Fruit fly (Drosophila melanogaster) whole organism, embryonic: ENCODE results near the gene galla-2.
A peak's percentile ranks its signal among the peaks of the same experiment; 100 is the strongest.

Experiments used
- Awh ChIP-seq: fragments of 200-800 bp; sonication (Bioruptor generic); IDR thresholded peaks from 2 replicates; pipeline ENCODE4, ENCODE4 v1.3.6; 2022; ENCODE audit warnings: missing biosample characterization, missing genetic modification characterization
- B-H1 ChIP-seq: fragments of 200-800 bp; sonication (Bioruptor generic); IDR thresholded peaks from 3 replicates; pipeline ENCODE4 v1.3.6; 2022; ENCODE audit warnings: missing biosample characterization, missing genetic modification characterization
- BtbVII ChIP-seq: fragments of 200-800 bp; sonication (Bioruptor generic); optimal IDR thresholded peaks from 3 replicates; lab custom pipeline; 2017; ENCODE audit warnings: missing biosample characterization, mild to moderate bottlenecking, missing genetic modification characterization
- CG10654 ChIP-seq: fragments of 200-800 bp; sonication (Bioruptor generic); optimal IDR thresholded peaks from 2 replicates; lab custom pipeline; 2016; ENCODE audit warnings: missing biosample characterization, missing genetic modification characterization
- CG11085 ChIP-seq: fragments of 200-800 bp; sonication (Bioruptor generic); IDR thresholded peaks from 2 replicates; pipeline ENCODE4 v1.3.6; 2022; ENCODE audit warnings: missing biosample characterization, missing genetic modification characterization
- CG11456 ChIP-seq: fragments of 200-800 bp; sonication (Bioruptor generic); IDR thresholded peaks from 3 replicates; pipeline ENCODE4 v1.3.6; 2022; ENCODE audit warnings: missing biosample characterization, missing genetic modification characterization
- CG11695 ChIP-seq: fragments of 200-800 bp; sonication (Bioruptor generic); IDR thresholded peaks from 3 replicates; pipeline ENCODE4 v1.3.6; 2022; ENCODE audit warnings: missing biosample characterization, missing genetic modification characterization
- CG12659 ChIP-seq: fragments of 200-800 bp; sonication (Bioruptor generic); optimal IDR thresholded peaks from 3 replicates; lab custom pipeline; 2017; ENCODE audit warnings: mild to moderate bottlenecking, missing biosample characterization, missing genetic modification reagents, missing genetic modification characterization
- CG1529 ChIP-seq: fragments of 200-800 bp; sonication (Bioruptor generic); optimal IDR thresholded peaks from 3 replicates; lab custom pipeline; 2018; ENCODE audit warnings: missing biosample characterization, missing genetic modification characterization
- CG1602 ChIP-seq: fragments of 200-800 bp; sonication (Bioruptor generic); optimal IDR thresholded peaks from 3 replicates; lab custom pipeline; 2016; ENCODE audit warnings: missing biosample characterization, missing genetic modification characterization
- CG16779 ChIP-seq: fragments of 200-800 bp; sonication (Bioruptor generic); IDR thresholded peaks from 2 replicates; pipeline ENCODE4 v1.3.6; 2022; ENCODE audit warnings: missing biosample characterization, missing genetic modification characterization
- CG17359 ChIP-seq: fragments of 200-800 bp; sonication (Bioruptor generic); optimal IDR thresholded peaks from 3 replicates; lab custom pipeline; 2018; ENCODE audit warnings: missing biosample characterization, mild to moderate bottlenecking, missing genetic modification characterization, moderate library complexity
- CG1792 ChIP-seq: fragments of 200-800 bp; sonication (Bioruptor generic); optimal IDR thresholded peaks from 2 replicates; lab custom pipeline; 2016; ENCODE audit warnings: missing biosample characterization, missing genetic modification characterization
- CG33557 ChIP-seq: fragments of 200-800 bp; sonication (Bioruptor generic); optimal IDR thresholded peaks from 2 replicates; lab custom pipeline; 2019; ENCODE audit warnings: missing biosample characterization, mild to moderate bottlenecking, missing genetic modification characterization, moderate library complexity
- CG6765 ChIP-seq: fragments of 200-800 bp; sonication (Bioruptor generic); optimal IDR thresholded peaks from 3 replicates; lab custom pipeline; 2017; ENCODE audit warnings: missing biosample characterization, mild to moderate bottlenecking, missing genetic modification characterization
- CG8281 ChIP-seq: fragments of 200-800 bp; sonication (Bioruptor generic); optimal IDR thresholded peaks from 2 replicates; lab custom pipeline; 2018; ENCODE audit warnings: missing biosample characterization, mild to moderate bottlenecking, missing genetic modification characterization, moderate library complexity
- CG9609 ChIP-seq: fragments of 200-800 bp; sonication (Bioruptor generic); optimal IDR thresholded peaks from 3 replicates; lab custom pipeline; 2016; ENCODE audit warnings: missing biosample characterization, missing genetic modification characterization
- CG9727 ChIP-seq: fragments of 200-800 bp; sonication (Bioruptor generic); optimal IDR thresholded peaks from 3 replicates; lab custom pipeline; 2017; ENCODE audit warnings: missing biosample characterization, mild to moderate bottlenecking, missing genetic modification characterization
- CoRest ChIP-seq: fragments of 200-800 bp; sonication (Bioruptor generic); optimal IDR thresholded peaks from 3 replicates; lab custom pipeline; 2018; ENCODE audit warnings: missing biosample characterization, mild to moderate bottlenecking, missing genetic modification characterization, moderate library complexity
- D19B ChIP-seq: fragments of 200-800 bp; sonication (Bioruptor generic); optimal IDR thresholded peaks from 2 replicates; lab custom pipeline; 2017; ENCODE audit warnings: missing biosample characterization, mild to moderate bottlenecking, missing genetic modification characterization
- Dad ChIP-seq: fragments of 200-800 bp; sonication (Bioruptor generic); optimal IDR thresholded peaks from 3 replicates; lab custom pipeline; 2016; ENCODE audit warnings: missing biosample characterization, missing genetic modification characterization
- Dref ChIP-seq: fragments of 200-800 bp; sonication (Bioruptor generic); IDR thresholded peaks from 2 replicates; pipeline ENCODE4 v1.3.6; 2022; ENCODE audit warnings: missing biosample characterization, missing genetic modification characterization
- Fer3 ChIP-seq: fragments of 200-800 bp; sonication (Bioruptor generic); optimal IDR thresholded peaks from 2 replicates; lab custom pipeline; 2018; ENCODE audit warnings: missing biosample characterization, mild to moderate bottlenecking, missing genetic modification characterization, moderate library complexity
- H2.0 ChIP-seq: fragments of 200-800 bp; sonication (Bioruptor generic); IDR thresholded peaks from 2 replicates; pipeline ENCODE4 v1.3.6; 2022; ENCODE audit warnings: missing biosample characterization, missing genetic modification characterization
- HmgD ChIP-seq: fragments of 200-800 bp; sonication (Bioruptor generic); optimal IDR thresholded peaks from 3 replicates; lab custom pipeline; 2016; ENCODE audit warnings: missing biosample characterization, missing genetic modification characterization
- NFAT ChIP-seq: fragments of 200-800 bp; sonication (Bioruptor generic); IDR thresholded peaks from 2 replicates; pipeline ENCODE4 v1.3.6; 2022; ENCODE audit warnings: missing biosample characterization, missing genetic modification characterization
- Neu2 ChIP-seq: fragments of 200-800 bp; sonication (Bioruptor generic); optimal IDR thresholded peaks from 3 replicates; lab custom pipeline; 2016; ENCODE audit warnings: missing biosample characterization, missing genetic modification characterization, borderline replicate concordance
- Opbp ChIP-seq: fragments of 200-800 bp; sonication (Bioruptor generic); IDR thresholded peaks from 3 replicates; pipeline ENCODE4 v1.3.6; 2022; ENCODE audit warnings: missing biosample characterization, missing genetic modification characterization; ENCODE audit not compliant: partially characterized antibody
- Scr ChIP-seq: fragments of 200-800 bp; sonication (Bioruptor generic); IDR thresholded peaks from 2 replicates; pipeline ENCODE4 v1.3.6; 2022; ENCODE audit warnings: missing biosample characterization, missing genetic modification characterization; ENCODE audit not compliant: partially characterized antibody
- Spps ChIP-seq: fragments of 200-800 bp; sonication (Bioruptor generic); optimal IDR thresholded peaks from 2 replicates; lab custom pipeline; 2018; ENCODE audit warnings: missing biosample characterization, mild to moderate bottlenecking, missing genetic modification characterization
- Sry-δ ChIP-seq: fragments of 200-800 bp; sonication (Bioruptor generic); optimal IDR thresholded peaks from 2 replicates; lab custom pipeline; 2016; ENCODE audit warnings: missing biosample characterization, missing genetic modification characterization
- ac ChIP-seq: fragments of 200-800 bp; sonication (Bioruptor generic); optimal IDR thresholded peaks from 3 replicates; lab custom pipeline; 2017; ENCODE audit warnings: missing biosample characterization, mild to moderate bottlenecking, missing genetic modification characterization
- ara ChIP-seq: fragments of 200-800 bp; sonication (Bioruptor generic); IDR thresholded peaks from 2 replicates; pipeline ENCODE4 v1.3.6; 2022; ENCODE audit warnings: missing biosample characterization, missing genetic modification characterization
- bigmax ChIP-seq: fragments of 200-800 bp; sonication (Bioruptor generic); optimal IDR thresholded peaks from 2 replicates; lab custom pipeline; 2018; ENCODE audit warnings: missing biosample characterization, mild to moderate bottlenecking, missing genetic modification characterization
- croc ChIP-seq: fragments of 200-800 bp; sonication (Bioruptor generic); conservative IDR thresholded peaks from 3 replicates; pipeline ENCODE4 v1.3.6; 2022; ENCODE audit warnings: missing biosample characterization, missing genetic modification characterization
- disco-r ChIP-seq: fragments of 200-800 bp; sonication (Bioruptor generic); optimal IDR thresholded peaks from 2 replicates; lab custom pipeline; 2016; ENCODE audit warnings: missing biosample characterization, missing genetic modification characterization
- dm ChIP-seq: fragments of 200-800 bp; sonication (Bioruptor generic); optimal IDR thresholded peaks from 3 replicates; lab custom pipeline; 2016; ENCODE audit warnings: missing biosample characterization, missing genetic modification characterization
- eve ChIP-seq, 2 experiments: fragments of >200 bp; optimal IDR thresholded peaks; 2 replicates each; lab custom pipeline; 2017; ENCODE audit warnings: missing biosample characterization in 2 of 2, missing genetic modification characterization in 2 of 2
- lbe ChIP-seq: fragments of 200-800 bp; sonication (Bioruptor generic); optimal IDR thresholded peaks from 2 replicates; lab custom pipeline; 2016; ENCODE audit warnings: missing biosample characterization, mild to moderate bottlenecking, missing genetic modification characterization
- lola ChIP-seq, 3 experiments: fragments of >200 bp in 2 of 3; fragments of 200-800 bp in 1 of 3; sonication (Bioruptor generic) in 1 of 3; optimal IDR thresholded peaks; 2 replicates each; lab custom pipeline; 2017 to 2019; ENCODE audit warnings: missing biosample characterization in 3 of 3, missing genetic modification characterization in 3 of 3, mild to moderate bottlenecking in 1 of 3, moderate library complexity in 1 of 3
- otp ChIP-seq: fragments of 200-800 bp; sonication (Bioruptor generic); IDR thresholded peaks from 3 replicates; pipeline ENCODE4, ENCODE4 v1.3.6; 2022; ENCODE audit warnings: missing biosample characterization, missing genetic modification characterization
- pnt ChIP-seq: fragments of 200-800 bp; sonication (Bioruptor generic); optimal IDR thresholded peaks from 3 replicates; lab custom pipeline; 2016; ENCODE audit warnings: missing biosample characterization, missing genetic modification characterization
- prd ChIP-seq, 3 experiments: fragments of >200 bp in 2 of 3; fragments of 200-800 bp in 1 of 3; sonication (Bioruptor generic) in 1 of 3; optimal IDR thresholded peaks in 2 of 3; IDR thresholded peaks in 1 of 3; 2 replicates in 2 of 3; 3 replicates in 1 of 3; pipeline versions ENCODE4 v1.3.6 to Lab custom; 2017 to 2022; ENCODE audit warnings: missing biosample characterization in 1 of 3, missing genetic modification characterization in 1 of 3
- sna ChIP-seq: fragments of 200-800 bp; sonication (Bioruptor generic); IDR thresholded peaks from 2 replicates; pipeline ENCODE4 v1.3.6; 2022; ENCODE audit warnings: missing biosample characterization, missing genetic modification characterization; ENCODE audit not compliant: partially characterized antibody
- tap ChIP-seq: fragments of 200-800 bp; optimal IDR thresholded peaks from 3 replicates; lab custom pipeline; 2019; ENCODE audit warnings: missing biosample characterization, mild to moderate bottlenecking, missing genetic modification characterization, moderate library complexity
- tna ChIP-seq: fragments of 200-800 bp; sonication (Bioruptor generic); IDR thresholded peaks from 2 replicates; pipeline ENCODE4 v1.3.6; 2022; ENCODE audit warnings: missing biosample characterization, missing genetic modification characterization; ENCODE audit not compliant: partially characterized antibody
- unc-4 ChIP-seq: fragments of 200-800 bp; sonication (Bioruptor generic); IDR thresholded peaks from 2 replicates; pipeline ENCODE4 v1.3.6; 2022; ENCODE audit warnings: missing biosample characterization, missing genetic modification characterization; ENCODE audit not compliant: partially characterized antibody
- vfl ChIP-seq: fragments of 200-800 bp; sonication (Bioruptor generic); optimal IDR thresholded peaks from 2 replicates; lab custom pipeline; 2016; ENCODE audit warnings: missing biosample characterization, missing genetic modification characterization
- vnd ChIP-seq: fragments of 200-800 bp; sonication (Bioruptor generic); IDR thresholded peaks from 3 replicates; pipeline ENCODE4 v1.3.6; 2022; ENCODE audit warnings: missing biosample characterization, missing genetic modification characterization; ENCODE audit not compliant: partially characterized antibody

Gene galla-2

DNA sequence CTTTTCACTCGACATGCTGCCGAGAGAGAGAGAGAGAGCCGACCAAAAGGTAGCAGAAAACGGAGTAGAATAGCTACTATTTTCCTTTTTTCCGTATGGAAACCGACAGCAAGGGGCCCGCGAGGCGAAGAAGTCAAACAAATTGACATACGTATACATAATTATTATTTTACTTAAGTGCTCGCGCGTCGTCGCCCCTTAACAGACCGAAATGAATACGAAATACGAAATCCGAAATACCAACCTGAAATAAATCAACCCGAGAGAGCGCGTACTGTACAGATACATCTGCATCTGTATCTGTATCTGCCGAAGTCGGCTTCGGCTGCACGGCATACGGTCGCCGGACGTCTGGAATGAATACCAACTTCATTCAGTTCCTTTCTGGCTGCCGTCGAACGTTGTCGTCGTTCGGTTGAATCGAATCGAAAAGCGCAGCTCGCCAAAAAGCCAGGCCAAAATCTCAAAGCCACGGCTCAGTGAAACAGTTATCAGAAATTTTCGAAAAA is 25.1 kb upstream of the galla-2 start (continued):
- TF ChIP-seq Spps (tag; lab: Kevin White, UChicago) = no peak
- TF ChIP-seq Dref (GFP tag; lab: Robert Waterston, UW) = no peak
- no peak for TF ChIP-seq lola (GFP tag; optimal IDR thresholded peaks at IDR 0.05; lab: Kevin White, UChicago)
- TF ChIP-seq bigmax (GFP tag; lab: Kevin White, UChicago) = no peak
- TF ChIP-seq CG10654 (GFP tag; lab: Kevin White, UChicago) = no peak
- TF ChIP-seq Opbp (GFP tag; lab: Robert Waterston, UW) = peak; percentile 71
- TF ChIP-seq CG33557 = peak; percentile 33
- TF ChIP-seq BtbVII (GFP tag; lab: Kevin White, UChicago) = peak; percentile 21
- peak; percentile 82 for TF ChIP-seq otp (GFP tag; lab: Robert Waterston, UW)
- TF ChIP-seq CG17359 (tag; lab: Kevin White, UChicago) = peak; percentile 66
- no peak for TF ChIP-seq CG1529 (GFP tag; lab: Kevin White, UChicago)
- TF ChIP-seq vfl (GFP tag; lab: Kevin White, UChicago) = no peak
- no peak for TF ChIP-seq CG11085 (GFP tag; lab: Robert Waterston, UW)
- no peak for TF ChIP-seq Neu2 (GFP tag; lab: Kevin White, UChicago)
- no peak for TF ChIP-seq dm
- TF ChIP-seq tna (GFP tag; lab: Robert Waterston, UW) = peak; percentile 82
- peak; percentile 64 for TF ChIP-seq NFAT (GFP tag; lab: Robert Waterston, UW)
- no peak for TF ChIP-seq ac (GFP tag; lab: Kevin White, UChicago)
- TF ChIP-seq B-H1 (GFP tag; lab: Robert Waterston, UW) = no peak; the same call in 2 of the 3 replicates
- peak; percentile 58 for TF ChIP-seq Dad (GFP tag; lab: Kevin White, UChicago)
- TF ChIP-seq CG6765 (GFP tag; lab: Kevin White, UChicago) = peak; percentile 60
- peak; percentile 37; the same call in 1 of the 2 replicates for TF ChIP-seq unc-4
- peak; percentile 52; the same call in 1 of the 2 replicates for TF ChIP-seq sna (GFP tag; lab: Robert Waterston, UW)
- peak; percentile 44 for TF ChIP-seq tap (tag; lab: Kevin White, UChicago)
- TF ChIP-seq croc (GFP tag; lab: Robert Waterston, UW) = no peak
- no peak for TF ChIP-seq disco-r (GFP tag; lab: Kevin White, UChicago)
- no peak for TF ChIP-seq vnd
- TF ChIP-seq CG11695 (GFP tag; lab: Robert Waterston, UW) = peak; percentile 50; the same call in 1 of the 3 replicates
- no peak for TF ChIP-seq CG9727 (GFP tag; lab: Kevin White, UChicago)
- TF ChIP-seq Fer3 = peak; percentile 43
- TF ChIP-seq CG1602 = no peak
- TF ChIP-seq HmgD (GFP tag; lab: Kevin White, UChicago) = peak; percentile 50
- peak; percentile 46 for TF ChIP-seq CG1792 (GFP tag; lab: Kevin White, UChicago)
- no peak for TF ChIP-seq prd (optimal IDR thresholded peaks at IDR 0.05; lab: Kevin White, UChicago)
- TF ChIP-seq prd (GFP tag; IDR thresholded peaks at IDR 0.05; lab: Robert Waterston, UW) = no peak
- TF ChIP-seq CG16779 (GFP tag; lab: Robert Waterston, UW) = 0 out of 2 replicates have a peak, but pooled peaks have one; percentile 45
- TF ChIP-seq CoRest (tag; lab: Kevin White, UChicago) = peak; percentile 4
- TF ChIP-seq lbe = peak; percentile 65
- TF ChIP-seq D19B (GFP tag; lab: Kevin White, UChicago) = no peak
- no peak for TF ChIP-seq ara (GFP tag; lab: Robert Waterston, UW)
- TF ChIP-seq CG12659 = peak; percentile 40
- TF ChIP-seq Sry-δ (GFP tag; lab: Kevin White, UChicago) = no peak
- no peak for TF ChIP-seq Scr (GFP tag; lab: Robert Waterston, UW)
- TF ChIP-seq CG11456 (GFP tag; lab: Robert Waterston, UW) = peak; percentile 63; the same call in 2 of the 3 replicates
- TF ChIP-seq pnt (GFP tag; lab: Kevin White, UChicago) = no peak
- peak; percentile 57; the same call in 1 of the 2 replicates for TF ChIP-seq Awh (GFP tag; lab: Robert Waterston, UW)
- TF ChIP-seq CG8281 (tag; lab: Kevin White, UChicago) = no peak
- TF ChIP-seq H2.0 (GFP tag; lab: Robert Waterston, UW) = no peak
- no peak for TF ChIP-seq CG9609 (GFP tag; lab: Kevin White, UChicago)
- TF ChIP-seq eve (GFP tag; optimal IDR thresholded peaks at IDR 0.05; lab: Kevin White, UChicago) = no peak
